Worm (Caenorhabditis elegans): ENCODE data around the gene xbx-6.

ce11 chrV:9699216-9699615 lies 3.6 kb upstream of the xbx-6 start:
- TF ChIP-seq nhr-12 (tag; optimal IDR thresholded peaks at IDR 0.05) (no peak), ztf-11 (tag; optimal IDR thresholded peaks at IDR 0.05) (no peak)
